Worm (Caenorhabditis elegans) whole organism, L4 larva: ENCODE measurements around the gene F44D12.10.
"Not testable (repeated sequence)": the region's sequence is repeated elsewhere in the genome, so short reads cannot be mapped to it uniquely, and the experiment has no call there.

ENCODE experiments used
- F37D6.2 ChIP-seq: sonication (generic microtip); optimal IDR thresholded peaks from 2 replicates; lab custom pipeline; 2016; ENCODE audit warnings: mild to moderate bottlenecking, missing genetic modification characterization, missing compliant biosample characterization
- F49E8.2 ChIP-seq: sonication (generic microtip); optimal IDR thresholded peaks from 2 replicates; lab custom pipeline; 2016; ENCODE audit warnings: missing compliant biosample characterization, mild to moderate bottlenecking, missing genetic modification characterization, borderline replicate concordance
- Y75B8A.6 ChIP-seq: fragments of 200-800 bp; sonication (Bioruptor generic); IDR thresholded peaks from 2 replicates; pipeline ENCODE4 v1.3.6; 2022; ENCODE audit warnings: missing genetic modification reagents, missing genetic modification characterization, missing compliant biosample characterization
- aly-2 ChIP-seq: sonication (generic microtip); optimal IDR thresholded peaks from 2 replicates; lab custom pipeline; 2018; ENCODE audit warnings: missing biosample characterization, missing genetic modification characterization
- ama-1 ChIP-seq: fragments of 150-350 bp; optimal IDR thresholded peaks from 2 replicates; lab custom pipeline; 2014; ENCODE audit warnings: inconsistent platforms, mixed read lengths
- arid-1 ChIP-seq: fragments of 200-800 bp; sonication (Bioruptor generic); conservative IDR thresholded peaks from 2 replicates; pipeline ENCODE4 v1.3.6; 2022; ENCODE audit warnings: missing genetic modification reagents, missing genetic modification characterization, missing compliant biosample characterization
- attf-4 ChIP-seq: sonication (generic microtip); optimal IDR thresholded peaks from 3 replicates; lab custom pipeline; 2017; ENCODE audit warnings: missing biosample characterization, missing genetic modification characterization
- ceh-20 ChIP-seq: fragments of 200-800 bp; sonication (Bioruptor generic); IDR thresholded peaks from 2 replicates; pipeline ENCODE4 v1.3.6; 2022; ENCODE audit warnings: missing genetic modification reagents, missing genetic modification characterization, missing compliant biosample characterization
- ceh-32 ChIP-seq: sonication (generic microtip); optimal IDR thresholded peaks from 2 replicates; lab custom pipeline; 2016; ENCODE audit warnings: mild to moderate bottlenecking, missing genetic modification characterization, missing compliant biosample characterization; ENCODE audit not compliant: poor library complexity
- ceh-82 ChIP-seq: sonication (generic microtip); optimal IDR thresholded peaks from 2 replicates; lab custom pipeline; 2017; ENCODE audit warnings: missing biosample characterization, missing genetic modification characterization
- ces-1 ChIP-seq: fragments of 150-350 bp; sonication (generic microtip); optimal IDR thresholded peaks from 4 replicates; lab custom pipeline; 2014; ENCODE audit warnings: missing biosample characterization, missing genetic modification reagents, missing genetic modification characterization
- ctbp-1 ChIP-seq: fragments of 200-800 bp; sonication (Bioruptor generic); IDR thresholded peaks from 2 replicates; pipeline ENCODE4 v1.3.6; 2022; ENCODE audit warnings: missing genetic modification reagents, missing genetic modification characterization, missing compliant biosample characterization
- daf-8 ChIP-seq: fragments of 200-800 bp; sonication (Bioruptor generic); IDR thresholded peaks from 2 replicates; pipeline ENCODE4 v1.3.6; 2022; ENCODE audit warnings: missing genetic modification characterization, missing compliant biosample characterization
- duxl-1 ChIP-seq: sonication (generic microtip); optimal IDR thresholded peaks from 2 replicates; lab custom pipeline; 2016; ENCODE audit warnings: mild to moderate bottlenecking, missing genetic modification characterization, moderate library complexity, missing compliant biosample characterization; ENCODE audit not compliant: poor library complexity
- dve-1 ChIP-seq: sonication (generic microtip); optimal IDR thresholded peaks from 2 replicates; lab custom pipeline; 2017; ENCODE audit warnings: antibody characterized with exemption, mild to moderate bottlenecking, missing genetic modification characterization, missing compliant biosample characterization; ENCODE audit not compliant: insufficient read depth
- gei-8 ChIP-seq: fragments of 200-800 bp; sonication (Bioruptor generic); optimal IDR thresholded peaks from 2 replicates; lab custom pipeline; 2018; ENCODE audit warnings: mild to moderate bottlenecking, missing genetic modification characterization, missing compliant biosample characterization
- hlh-11 ChIP-seq: fragments of 200-800 bp; sonication (Bioruptor generic); optimal IDR thresholded peaks from 2 replicates; lab custom pipeline; 2018; ENCODE audit warnings: mild to moderate bottlenecking, missing genetic modification characterization, missing compliant biosample characterization
- hmg-1.1 ChIP-seq: fragments of 200-800 bp; sonication (Bioruptor generic); IDR thresholded peaks from 2 replicates; pipeline ENCODE4 v1.3.6; 2022; ENCODE audit warnings: missing genetic modification reagents, missing genetic modification characterization, missing compliant biosample characterization
- jun-1 ChIP-seq: fragments of 150-350 bp; optimal IDR thresholded peaks from 2 replicates; lab custom pipeline; 2014; ENCODE audit warnings: missing biosample characterization, missing genetic modification reagents, missing genetic modification characterization
- lin-1 ChIP-seq: fragments of 200-800 bp; sonication (Bioruptor generic); IDR thresholded peaks from 2 replicates; pipeline ENCODE4 v1.3.6; 2022; ENCODE audit warnings: missing genetic modification reagents, missing genetic modification characterization, missing compliant biosample characterization
- lin-13 ChIP-seq: fragments of 150-350 bp; optimal IDR thresholded peaks from 2 replicates; lab custom pipeline; 2014; ENCODE audit warnings: missing biosample characterization, missing genetic modification reagents, missing genetic modification characterization
- lin-38 ChIP-seq: fragments of 200-800 bp; sonication (Bioruptor generic); IDR thresholded peaks from 2 replicates; pipeline ENCODE4 v1.3.6; 2022; ENCODE audit warnings: missing genetic modification reagents, missing genetic modification characterization, missing compliant biosample characterization
- madf-9 ChIP-seq: fragments of 200-800 bp; sonication (Bioruptor generic); conservative IDR thresholded peaks from 2 replicates; pipeline ENCODE4 v1.3.6; 2022; ENCODE audit warnings: missing genetic modification reagents, missing genetic modification characterization, missing compliant biosample characterization
- mdt-29 ChIP-seq: fragments of 200-800 bp; sonication (Bioruptor generic); IDR thresholded peaks from 2 replicates; pipeline ENCODE4 v1.3.6; 2022; ENCODE audit warnings: missing genetic modification reagents, missing genetic modification characterization, missing compliant biosample characterization
- mes-2 ChIP-seq: sonication (generic microtip); optimal IDR thresholded peaks from 2 replicates; lab custom pipeline; 2016; ENCODE audit warnings: missing genotype, mild to moderate bottlenecking, missing genetic modification characterization, missing compliant biosample characterization; ENCODE audit not compliant: poor library complexity, severe bottlenecking
- nhr-10 ChIP-seq: fragments of 150-350 bp; optimal IDR thresholded peaks from 2 replicates; lab custom pipeline; 2014; ENCODE audit warnings: missing biosample characterization, missing genetic modification characterization
- nhr-237 ChIP-seq: sonication (generic microtip); optimal IDR thresholded peaks from 2 replicates; lab custom pipeline; 2017; ENCODE audit warnings: missing biosample characterization, missing genetic modification characterization
- nhr-6 ChIP-seq: fragments of 150-350 bp; optimal IDR thresholded peaks from 2 replicates; lab custom pipeline; 2014; ENCODE audit warnings: missing biosample characterization, missing genetic modification characterization
- nhr-77 ChIP-seq: fragments of 150-350 bp; optimal IDR thresholded peaks from 2 replicates; lab custom pipeline; 2014; ENCODE audit warnings: missing biosample characterization, missing genetic modification characterization
- php-3 ChIP-seq: fragments of 200-800 bp; sonication (Bioruptor generic); IDR thresholded peaks from 2 replicates; pipeline ENCODE4 v1.3.6; 2022; ENCODE audit warnings: missing genetic modification reagents, missing genetic modification characterization, missing compliant biosample characterization
- sdz-12 ChIP-seq: fragments of 200-800 bp; sonication (Bioruptor generic); optimal IDR thresholded peaks from 2 replicates; lab custom pipeline; 2018; ENCODE audit warnings: mild to moderate bottlenecking, missing genetic modification characterization, missing compliant biosample characterization
- set-16 ChIP-seq: fragments of 200-800 bp; sonication (Bioruptor generic); IDR thresholded peaks from 2 replicates; pipeline ENCODE4 v1.3.6; 2022; ENCODE audit warnings: missing genetic modification reagents, missing genetic modification characterization, missing compliant biosample characterization
- spr-3 ChIP-seq: fragments of 200-800 bp; sonication (Bioruptor generic); optimal IDR thresholded peaks from 2 replicates; lab custom pipeline; 2018; ENCODE audit warnings: mild to moderate bottlenecking, missing genetic modification characterization, missing compliant biosample characterization
- unc-130 ChIP-seq: sonication (generic microtip); optimal IDR thresholded peaks from 2 replicates; lab custom pipeline; 2016; ENCODE audit warnings: missing genetic modification reagents, missing genetic modification characterization, missing compliant biosample characterization

F44D12.10 gene

DNA sequence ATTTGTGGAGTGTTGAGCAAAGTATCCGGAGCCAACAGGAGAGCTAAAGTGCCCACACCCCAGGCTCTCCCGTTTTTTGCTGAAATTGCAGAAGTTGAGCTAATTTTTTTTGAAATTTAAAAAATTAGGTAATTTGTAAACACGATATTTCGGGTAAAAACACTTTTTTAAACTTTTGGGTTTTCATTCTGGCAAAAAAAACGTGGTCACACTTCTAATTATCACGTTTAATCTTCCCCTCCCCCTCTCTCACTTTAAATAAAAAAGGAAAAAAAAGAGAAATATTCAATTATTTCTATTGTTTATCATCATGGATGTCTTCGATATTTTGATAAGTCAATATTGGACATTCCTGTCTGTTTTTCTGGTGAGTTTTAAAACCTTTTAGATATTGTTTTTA lies 3.8 kb downstream of the F44D12.10 start, which contains the start of gene F44D12.6:
Gene F44D12.6, plus strand, starts transcription at position 301 of the 400 bp plus-strand sequence.
- TF ChIP-seq ama-1 (lab: Kevin White, UChicago): no peak
- TF ChIP-seq php-3 (GFP tag; lab: Robert Waterston, UW): no peak

DNA sequence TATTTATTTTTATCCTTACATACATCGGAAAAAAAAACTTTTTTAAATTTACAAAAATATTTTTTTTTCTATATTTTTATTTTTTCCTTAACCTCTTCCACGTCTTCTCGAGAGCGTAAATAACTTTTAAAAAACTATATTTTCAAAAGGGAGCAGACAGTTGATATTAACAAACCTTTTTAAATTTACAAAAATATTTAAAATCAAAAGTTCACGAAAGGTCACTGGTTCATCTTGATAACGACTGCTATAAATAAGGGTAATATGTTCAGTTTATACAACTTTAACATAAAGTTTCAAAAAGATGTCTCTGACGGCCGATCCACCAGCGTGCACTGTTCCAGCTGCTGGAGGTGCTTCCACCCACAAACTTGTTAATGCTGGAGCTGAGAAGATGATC lies 8.1 kb downstream of the F44D12.10 start, which contains the start of the genes F44D12.16 and msd-2:
Gene F44D12.16, plus strand, starts transcription at position 301 of the 400 bp plus-strand sequence.
Gene msd-2, plus strand, starts transcription at position 305 of the 400 bp plus-strand sequence.
- not testable (repeated sequence) for TF ChIP-seq F49E8.2 (tag; lab: Kevin White, UChicago); mdt-29 (GFP tag; lab: Robert Waterston, UW); dve-1 (tag; lab: Kevin White, UChicago)
- TF ChIP-seq, all 104 proteins: peak for 0; not testable (repeated sequence) for 104

DNA sequence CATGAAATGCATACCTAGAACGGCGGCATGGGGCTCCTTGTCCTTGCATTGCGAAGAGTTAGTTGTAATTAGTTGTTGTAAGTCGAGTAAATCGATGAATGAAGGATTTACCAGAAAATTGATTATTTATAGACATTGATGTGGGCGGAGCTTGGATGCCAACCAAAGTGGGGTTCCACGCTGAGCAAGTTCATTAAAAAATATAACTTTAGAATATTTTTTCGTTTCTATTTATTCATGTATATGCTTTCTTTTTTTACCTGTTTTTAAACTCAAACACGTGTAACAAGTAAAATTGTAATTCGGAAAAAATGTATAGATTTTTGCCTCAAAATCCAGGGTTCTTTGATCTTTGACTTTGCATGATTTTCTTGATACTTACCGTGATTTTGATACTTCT lies 9.3 kb downstream of the F44D12.10 start, which contains the start of gene gipc-2:
Gene gipc-2, minus strand, starts transcription at position 101 of the 400 bp plus-strand sequence.
- TF ChIP-seq ceh-82 (tag; lab: Kevin White, UChicago) (no peak), mes-2 (tag; lab: Kevin White, UChicago) (no peak), F37D6.2 (tag; lab: Kevin White, UChicago) (no peak), nhr-237 (no peak), jun-1 (tag; lab: Kevin White, UChicago) (no peak), hlh-11 (tag; lab: Kevin White, UChicago) (no peak), nhr-77 (tag; lab: Kevin White, UChicago) (no peak), ceh-20 (GFP tag; lab: Robert Waterston, UW) (no peak), attf-4 (tag; lab: Kevin White, UChicago) (no peak), lin-1 (GFP tag; lab: Robert Waterston, UW) (no peak), aly-2 (no peak), Y75B8A.6 (GFP tag; lab: Robert Waterston, UW) (no peak), lin-38 (GFP tag; lab: Robert Waterston, UW) (no peak), spr-3 (no peak), set-16 (GFP tag; lab: Robert Waterston, UW) (no peak), ces-1 (GFP tag; lab: Kevin White, UChicago) (no peak), gei-8 (GFP tag; lab: Kevin White, UChicago) (no peak)
- TF ChIP-seq, all 104 proteins: peak for 0

DNA sequence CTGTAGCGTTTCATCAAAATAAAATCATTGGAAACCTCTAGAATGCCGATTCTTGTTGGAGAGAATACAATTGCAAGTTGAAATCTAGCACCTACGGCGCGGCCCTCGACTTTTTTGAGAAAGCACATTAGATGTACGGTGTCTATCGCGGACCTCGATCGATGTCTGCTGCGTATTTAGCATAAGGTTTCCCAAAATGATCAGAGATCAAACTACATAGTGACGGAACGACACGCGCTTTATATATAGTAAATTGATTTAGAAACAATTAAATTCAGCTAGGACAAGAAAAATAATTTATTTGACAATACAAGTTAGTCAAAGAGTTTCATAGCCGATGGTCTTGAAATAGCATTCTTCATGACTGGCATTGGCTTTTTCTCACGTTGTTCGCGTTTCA lies 10.7 kb downstream of the F44D12.10 start:
- no peak for TF ChIP-seq unc-130 (GFP tag; lab: Kevin White, UChicago)
- TF ChIP-seq nhr-77 (tag; lab: Kevin White, UChicago): no peak
- no peak for TF ChIP-seq daf-8 (GFP tag; lab: Robert Waterston, UW)
- TF ChIP-seq ceh-32 (tag; lab: Kevin White, UChicago): no peak
- no peak for TF ChIP-seq arid-1 (GFP tag; lab: Robert Waterston, UW)
- TF ChIP-seq lin-38 (GFP tag; lab: Robert Waterston, UW): no peak
- TF ChIP-seq duxl-1: no peak
- no peak for TF ChIP-seq hmg-1.1 (GFP tag; lab: Robert Waterston, UW)
- TF ChIP-seq aly-2: no peak
- TF ChIP-seq nhr-10: no peak
- TF ChIP-seq madf-9 (GFP tag; lab: Robert Waterston, UW): no peak
- no peak for TF ChIP-seq ctbp-1
- no peak for TF ChIP-seq attf-4 (tag; lab: Kevin White, UChicago)
- no peak for TF ChIP-seq sdz-12
- TF ChIP-seq ceh-82 (tag; lab: Kevin White, UChicago): no peak
- no peak for TF ChIP-seq lin-13
- no peak for TF ChIP-seq nhr-6 (tag; lab: Kevin White, UChicago)
- no peak for TF ChIP-seq dve-1 (tag; lab: Kevin White, UChicago)
